Worm (Caenorhabditis elegans) whole organism, late embryonic: Measurements from ENCODE around the gene B0303.4.

ENCODE experiments used
- F13H6.1 ChIP-seq: sonication (generic microtip); optimal IDR thresholded peaks from 2 replicates; lab custom pipeline; 2016; ENCODE audit warnings: missing genetic modification characterization, missing compliant biosample characterization
- ama-1 ChIP-seq: fragments of 150-350 bp; optimal IDR thresholded peaks from 2 replicates; lab custom pipeline; 2014
- eyg-1 ChIP-seq: sonication (generic microtip); optimal IDR thresholded peaks from 2 replicates; lab custom pipeline; 2016; ENCODE audit warnings: missing genotype, missing genetic modification characterization, missing compliant biosample characterization

Gene B0303.4

DNA sequence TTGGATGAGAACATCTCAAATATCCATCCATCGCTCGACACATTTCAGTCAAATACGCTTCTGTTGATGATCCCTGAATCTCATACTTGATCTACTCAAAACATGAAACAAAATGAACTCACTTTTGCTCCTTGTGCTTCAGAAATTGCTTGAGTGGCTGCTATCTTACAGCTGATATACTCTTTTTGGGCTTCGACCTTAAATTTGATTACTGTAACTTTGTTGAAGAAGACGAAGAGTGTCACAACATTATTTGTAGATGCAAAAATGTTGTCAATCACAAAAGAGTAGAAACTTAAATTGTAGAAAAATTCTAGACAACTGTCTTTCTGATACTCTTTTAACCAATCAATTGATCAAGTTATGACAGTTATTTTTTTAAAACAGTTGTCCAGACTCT lies 52.9 kb downstream of the B0303.4 start:
- no peak for TF ChIP-seq eyg-1
- TF ChIP-seq ama-1 (lab: Kevin White, UChicago) = no peak
- no peak for TF ChIP-seq F13H6.1 (tag; lab: Kevin White, UChicago)
